Fruit fly (Drosophila melanogaster) whole organism, wandering third instar larva: Measurements from ENCODE around the gene tadr.

Experiments used
- Abd-B ChIP-seq: fragments of >200 bp; optimal IDR thresholded peaks from 2 replicates; lab custom pipeline; 2017; ENCODE audit warnings: missing biosample characterization, missing genetic modification characterization
- CG32264 ChIP-seq: fragments of 200-800 bp; sonication (Bioruptor generic); optimal IDR thresholded peaks from 2 replicates; lab custom pipeline; 2016; ENCODE audit warnings: missing biosample characterization, missing genetic modification characterization
- CG9705 ChIP-seq: fragments of 200-800 bp; sonication (Bioruptor generic); optimal IDR thresholded peaks from 2 replicates; lab custom pipeline; 2018; ENCODE audit warnings: missing biosample characterization, mild to moderate bottlenecking, missing genetic modification characterization
- CrebA ChIP-seq: fragments of 200-800 bp; sonication (Bioruptor generic); optimal IDR thresholded peaks from 2 replicates; lab custom pipeline; 2016; ENCODE audit warnings: missing biosample characterization, mild to moderate bottlenecking, missing genetic modification characterization, borderline replicate concordance
- Dfd ChIP-seq: fragments of >200 bp; optimal IDR thresholded peaks from 2 replicates; lab custom pipeline; 2017; ENCODE audit warnings: missing biosample characterization, missing genetic modification characterization
- Dif ChIP-seq: fragments of 200-275, 200-300 bp; sonication (Bioruptor generic); optimal IDR thresholded peaks from 2 replicates; lab custom pipeline; 2018; ENCODE audit warnings: missing biosample characterization, missing genetic modification characterization; ENCODE audit not compliant: partially characterized antibody
- GATAd ChIP-seq: sonication (Bioruptor generic); optimal IDR thresholded peaks from 2 replicates; lab custom pipeline; 2016; ENCODE audit warnings: missing biosample characterization, missing genetic modification characterization
- HLH106 ChIP-seq: fragments of 200-800 bp; optimal IDR thresholded peaks from 3 replicates; lab custom pipeline; 2019; ENCODE audit warnings: missing biosample characterization, mild to moderate bottlenecking, missing genetic modification characterization, moderate library complexity
- Hnf4 ChIP-seq: fragments of 200-800 bp; sonication (Bioruptor generic); optimal IDR thresholded peaks from 2 replicates; lab custom pipeline; 2016; ENCODE audit warnings: missing biosample characterization, mild to moderate bottlenecking, missing genetic modification characterization
- Hr78 ChIP-seq: fragments of >200 bp; optimal IDR thresholded peaks from 2 replicates; lab custom pipeline; 2017; ENCODE audit warnings: missing biosample characterization, missing genetic modification characterization
- Hr83 ChIP-seq: fragments of 200-300 bp; sonication (Bioruptor generic); optimal IDR thresholded peaks from 2 replicates; lab custom pipeline; 2016; ENCODE audit warnings: missing biosample characterization, mild to moderate bottlenecking, missing genetic modification characterization, moderate library complexity; ENCODE audit not compliant: poor library complexity, severe bottlenecking
- Jra ChIP-seq: sonication (Bioruptor generic); optimal IDR thresholded peaks from 2 replicates; lab custom pipeline; 2016; ENCODE audit warnings: missing biosample characterization, missing genetic modification characterization
- Mio ChIP-seq: sonication (Bioruptor generic); optimal IDR thresholded peaks from 2 replicates; lab custom pipeline; 2016; ENCODE audit warnings: missing biosample characterization, missing genetic modification characterization
- Myc ChIP-seq: fragments of >200 bp; optimal IDR thresholded peaks from 2 replicates; lab custom pipeline; 2017
- N ChIP-seq: fragments of >200 bp; optimal IDR thresholded peaks from 2 replicates; lab custom pipeline; 2018; ENCODE audit warnings: missing biosample characterization, missing external identifiers, missing genetic modification characterization
- OdsH ChIP-seq: fragments of 200-800 bp; sonication (Bioruptor generic); optimal IDR thresholded peaks from 2 replicates; lab custom pipeline; 2016; ENCODE audit warnings: missing biosample characterization, mild to moderate bottlenecking, missing genetic modification characterization
- Rel ChIP-seq, 2 experiments: fragments of 200-800 bp; sonication (Bioruptor generic) in 1 of 2; optimal IDR thresholded peaks; 2 replicates in 1 of 2; 3 replicates in 1 of 2; lab custom pipeline; 2016 to 2019; ENCODE audit warnings: mild to moderate bottlenecking in 2 of 2, missing biosample characterization in 2 of 2, missing genetic modification characterization in 2 of 2, moderate library complexity in 1 of 2
- Vsx2 ChIP-seq: fragments of 200-300, 225-300 bp; sonication (Bioruptor generic); optimal IDR thresholded peaks from 2 replicates; lab custom pipeline; 2018; ENCODE audit warnings: missing biosample characterization, missing genetic modification characterization; ENCODE audit not compliant: partially characterized antibody
- br ChIP-seq: fragments of 200-800 bp; sonication (Bioruptor generic); optimal IDR thresholded peaks from 2 replicates; lab custom pipeline; 2016; ENCODE audit warnings: missing biosample characterization, missing genetic modification characterization
- brk ChIP-seq: fragments of 200-800 bp; sonication (Bioruptor generic); optimal IDR thresholded peaks from 2 replicates; lab custom pipeline; 2016; ENCODE audit warnings: missing biosample characterization, mild to moderate bottlenecking, missing genetic modification characterization
- dl ChIP-seq, 2 experiments: fragments of 175-275, 200-275 bp in 1 of 2; fragments of 200-275 bp in 1 of 2; sonication (Bioruptor generic); optimal IDR thresholded peaks; lab custom pipeline; 2018; ENCODE audit warnings: mild to moderate bottlenecking in 2 of 2, missing biosample characterization in 2 of 2, missing genetic modification characterization in 2 of 2, moderate library complexity in 2 of 2; ENCODE audit not compliant: partially characterized antibody in 2 of 2, insufficient read depth in 1 of 2
- dmrt93B ChIP-seq: fragments of 200-800 bp; sonication (Bioruptor generic); optimal IDR thresholded peaks from 2 replicates; lab custom pipeline; 2018; ENCODE audit warnings: missing biosample characterization, mild to moderate bottlenecking, missing genetic modification characterization
- dsf ChIP-seq: sonication (Bioruptor generic); optimal IDR thresholded peaks from 2 replicates; lab custom pipeline; 2016; ENCODE audit warnings: missing biosample characterization, missing genetic modification characterization, borderline replicate concordance
- ey ChIP-seq: fragments of 200-800 bp; sonication (Bioruptor generic); optimal IDR thresholded peaks from 2 replicates; lab custom pipeline; 2016; ENCODE audit warnings: missing biosample characterization, missing genetic modification characterization
- foxo ChIP-seq, 2 experiments: fragments of 200-800 bp; sonication (Bioruptor generic); optimal IDR thresholded peaks; 2 replicates in 1 of 2; 3 replicates in 1 of 2; lab custom pipeline; 2016 to 2017; ENCODE audit warnings: missing biosample characterization in 2 of 2, missing genetic modification characterization in 2 of 2
- fru ChIP-seq: fragments of 200-800 bp; sonication (Bioruptor generic); optimal IDR thresholded peaks from 3 replicates; lab custom pipeline; 2016; ENCODE audit warnings: missing biosample characterization, mild to moderate bottlenecking, missing genetic modification characterization
- h ChIP-seq: fragments of 200-800 bp; sonication (Bioruptor generic); optimal IDR thresholded peaks from 3 replicates; lab custom pipeline; 2016; ENCODE audit warnings: missing biosample characterization, mild to moderate bottlenecking, missing genetic modification characterization
- jim ChIP-seq: fragments of 175-275, 200-325 bp; sonication (Bioruptor generic); optimal IDR thresholded peaks from 2 replicates; lab custom pipeline; 2016; ENCODE audit warnings: missing biosample characterization, mild to moderate bottlenecking, missing genetic modification characterization
- lola ChIP-seq: fragments of >200 bp; optimal IDR thresholded peaks from 2 replicates; lab custom pipeline; 2017; ENCODE audit warnings: missing biosample characterization, missing genetic modification characterization
- pan ChIP-seq: fragments of >200 bp; optimal IDR thresholded peaks from 2 replicates; lab custom pipeline; 2017
- psq ChIP-seq: fragments of 200-800 bp; sonication (Bioruptor generic); optimal IDR thresholded peaks from 3 replicates; lab custom pipeline; 2017; ENCODE audit warnings: missing biosample characterization, mild to moderate bottlenecking, missing genetic modification characterization, moderate library complexity
- rgr ChIP-seq: fragments of 200-800 bp; sonication (Bioruptor generic); optimal IDR thresholded peaks from 3 replicates; lab custom pipeline; 2016; ENCODE audit warnings: missing biosample characterization, mild to moderate bottlenecking, missing genetic modification characterization
- sage ChIP-seq: fragments of 200-800 bp; sonication (Bioruptor generic); optimal IDR thresholded peaks from 2 replicates; lab custom pipeline; 2016; ENCODE audit warnings: missing biosample characterization, mild to moderate bottlenecking, missing genetic modification characterization
- tai ChIP-seq: sonication (Bioruptor generic); optimal IDR thresholded peaks from 2 replicates; lab custom pipeline; 2016; ENCODE audit warnings: missing biosample characterization, missing genetic modification characterization
- usp ChIP-seq: fragments of >200 bp; optimal IDR thresholded peaks from 2 replicates; lab custom pipeline; 2017; ENCODE audit warnings: missing biosample characterization, missing genetic modification characterization
- woc ChIP-seq: sonication (Bioruptor generic); optimal IDR thresholded peaks from 2 replicates; lab custom pipeline; 2016; ENCODE audit warnings: missing biosample characterization, mild to moderate bottlenecking, missing genetic modification characterization

tadr gene

dm6 chr2L:21102399-21103108 lies 27.3 kb downstream of the tadr start, which contains the start of gene CG9257:
TSS of gene CG9257 (plus strand) at chr2L:21102743.
- TF ChIP-seq fru, result no peak
- TF ChIP-seq rgr (GFP tag; lab: Kevin White, UChicago), result no peak
- no peak for TF ChIP-seq sage (GFP tag; lab: Kevin White, UChicago)
- TF ChIP-seq h (GFP tag; lab: Kevin White, UChicago), result no peak
- no peak for TF ChIP-seq psq (GFP tag; lab: Kevin White, UChicago)
- TF ChIP-seq Mio (GFP tag; lab: Kevin White, UChicago), result no peak
- no peak for TF ChIP-seq dsf (GFP tag; lab: Kevin White, UChicago)
- peak; percentile 24 for TF ChIP-seq Hnf4
- TF ChIP-seq lola (GFP tag; lab: Kevin White, UChicago), result no peak
- no peak for TF ChIP-seq Dif (GFP tag; lab: Kevin White, UChicago)
- TF ChIP-seq usp (GFP tag; lab: Kevin White, UChicago), result no peak
- no peak for TF ChIP-seq Jra
- peak; percentile 27 for TF ChIP-seq brk (GFP tag; lab: Kevin White, UChicago)
- TF ChIP-seq Vsx2 (GFP tag; lab: Kevin White, UChicago), result no peak
- TF ChIP-seq br (GFP tag; lab: Kevin White, UChicago), result no peak
- TF ChIP-seq foxo (GFP tag; optimal IDR thresholded peaks at IDR 0.05; lab: Kevin White, UChicago), result peak in 1 of 2 experiments; percentile 38
- TF ChIP-seq dmrt93B (GFP tag; lab: Kevin White, UChicago), result no peak
- TF ChIP-seq Abd-B (GFP tag; lab: Kevin White, UChicago), result no peak
- no peak for TF ChIP-seq jim (GFP tag; lab: Kevin White, UChicago)
- no peak for TF ChIP-seq Rel (GFP tag; optimal IDR thresholded peaks at IDR 0.05; lab: Kevin White, UChicago)
- TF ChIP-seq Rel (tag; optimal IDR thresholded peaks at IDR 0.05; lab: Kevin White, UChicago), result peak; percentile 81
- no peak for TF ChIP-seq CG32264
- no peak for TF ChIP-seq Dfd (GFP tag; lab: Kevin White, UChicago)
- no peak for TF ChIP-seq GATAd (GFP tag; lab: Kevin White, UChicago)
- TF ChIP-seq CG9705 (GFP tag; lab: Kevin White, UChicago), result no peak
- peak; percentile 57 for TF ChIP-seq tai (GFP tag; lab: Kevin White, UChicago)
- TF ChIP-seq CrebA (GFP tag; lab: Kevin White, UChicago), result no peak
- no peak for TF ChIP-seq Hr83 (GFP tag; lab: Kevin White, UChicago)
- TF ChIP-seq HLH106 (tag; lab: Kevin White, UChicago), result no peak
- TF ChIP-seq N (GFP tag; lab: Kevin White, UChicago), result no peak
- peak; percentile 6 for TF ChIP-seq OdsH (GFP tag; lab: Kevin White, UChicago)
- TF ChIP-seq ey (GFP tag; lab: Kevin White, UChicago), result peak; percentile 13
- no peak for TF ChIP-seq pan (lab: Kevin White, UChicago)
- peak; percentile 21 for TF ChIP-seq Myc
- TF ChIP-seq Hr78 (GFP tag; lab: Kevin White, UChicago), result no peak
- peak; percentile 40 for TF ChIP-seq woc
- TF ChIP-seq dl (GFP tag; optimal IDR thresholded peaks at IDR 0.05; lab: Kevin White, UChicago; ENCODE audit: insufficient read depth in 1 of 2, partially characterized antibody in 2 of 2), result no peak

- TF ChIP-seq tai (GFP tag; lab: Kevin White, UChicago), result no peak
- no peak for TF ChIP-seq N (GFP tag; lab: Kevin White, UChicago)
- no peak for TF ChIP-seq foxo (GFP tag; optimal IDR thresholded peaks at IDR 0.05; lab: Kevin White, UChicago)
- TF ChIP-seq sage (GFP tag; lab: Kevin White, UChicago), result no peak
- no peak for TF ChIP-seq Vsx2 (GFP tag; lab: Kevin White, UChicago)
- no peak for TF ChIP-seq dl (GFP tag; optimal IDR thresholded peaks at IDR 0.05; lab: Kevin White, UChicago; ENCODE audit: insufficient read depth in 1 of 2, partially characterized antibody in 2 of 2)
- no peak for TF ChIP-seq OdsH (GFP tag; lab: Kevin White, UChicago)
- no peak for TF ChIP-seq Hnf4
- TF ChIP-seq Jra, result no peak
- TF ChIP-seq Dif (GFP tag; lab: Kevin White, UChicago), result no peak
- no peak for TF ChIP-seq h (GFP tag; lab: Kevin White, UChicago)
- TF ChIP-seq CrebA (GFP tag; lab: Kevin White, UChicago), result no peak
- TF ChIP-seq CG32264, result no peak
- TF ChIP-seq Hr83 (GFP tag; lab: Kevin White, UChicago), result no peak
- no peak for TF ChIP-seq br (GFP tag; lab: Kevin White, UChicago)
- no peak for TF ChIP-seq Myc
- no peak for TF ChIP-seq CG9705 (GFP tag; lab: Kevin White, UChicago)
- TF ChIP-seq Mio (GFP tag; lab: Kevin White, UChicago), result no peak
- no peak for TF ChIP-seq pan (lab: Kevin White, UChicago)
- TF ChIP-seq fru, result no peak
These were observed 29.1 kb downstream of the tadr start, which contains the start of the genes CG46307 and Nhe2 for dm6 chr2L:21104326-21104725. TSS of gene CG46307 (plus strand) at chr2L:21104568. TSS of gene Nhe2 (plus strand) at chr2L:21104568.
